Fruit fly (Drosophila melanogaster) whole organism, embryonic: ENCODE measurements around the gene Kat60.

ENCODE experiments used
- Adf1 ChIP-seq: fragments of 200-800 bp; sonication (Bioruptor generic); IDR thresholded peaks from 2 replicates; pipeline ENCODE4 v1.3.6; 2022; ENCODE audit warnings: missing biosample characterization, missing genetic modification characterization
- Atf3 ChIP-seq: fragments of 200-800 bp; sonication (Bioruptor generic); optimal IDR thresholded peaks from 3 replicates; lab custom pipeline; 2016; ENCODE audit warnings: missing biosample characterization, missing genetic modification characterization
- Bgb ChIP-seq: fragments of 200-800 bp; sonication (Bioruptor generic); IDR thresholded peaks from 2 replicates; pipeline ENCODE4 v1.3.6; 2022; ENCODE audit warnings: missing biosample characterization, missing genetic modification characterization; ENCODE audit not compliant: partially characterized antibody
- CG10959 ChIP-seq: fragments of 200-800 bp; sonication (Bioruptor generic); IDR thresholded peaks from 2 replicates; pipeline ENCODE4 v1.3.6; 2022; ENCODE audit warnings: missing biosample characterization, missing genetic modification characterization
- CG13296 ChIP-seq: fragments of 200-800 bp; sonication (Bioruptor generic); optimal IDR thresholded peaks from 3 replicates; lab custom pipeline; 2018; ENCODE audit warnings: missing biosample characterization, mild to moderate bottlenecking, missing genetic modification characterization
- CG14667 ChIP-seq: fragments of 200-800 bp; sonication (Bioruptor generic); IDR thresholded peaks from 2 replicates; pipeline ENCODE4 v1.3.6; 2022; ENCODE audit warnings: missing biosample characterization, missing genetic modification characterization
- CG15073 ChIP-seq: fragments of 200-800 bp; sonication (Bioruptor generic); optimal IDR thresholded peaks from 2 replicates; lab custom pipeline; 2016; ENCODE audit warnings: missing biosample characterization, missing genetic modification characterization
- CG15601 ChIP-seq: fragments of 200-800 bp; sonication (Bioruptor generic); optimal IDR thresholded peaks from 3 replicates; lab custom pipeline; 2019; ENCODE audit warnings: missing biosample characterization, mild to moderate bottlenecking, missing genetic modification characterization, moderate library complexity
- CG16813 ChIP-seq: fragments of 200-800 bp; sonication (Bioruptor generic); IDR thresholded peaks from 3 replicates; pipeline ENCODE4 v1.3.6; 2022; ENCODE audit warnings: missing biosample characterization, missing genetic modification characterization; ENCODE audit not compliant: partially characterized antibody
- CG17328 ChIP-seq: fragments of 200-800 bp; sonication (Bioruptor generic); IDR thresholded peaks from 2 replicates; pipeline ENCODE4 v1.3.6; 2022; ENCODE audit warnings: missing biosample characterization, missing genetic modification characterization
- CG17829 ChIP-seq: fragments of 200-800 bp; optimal IDR thresholded peaks from 2 replicates; lab custom pipeline; 2019; ENCODE audit warnings: missing biosample characterization, mild to moderate bottlenecking, missing genetic modification characterization, moderate library complexity
- CG1792 ChIP-seq: fragments of 200-800 bp; sonication (Bioruptor generic); optimal IDR thresholded peaks from 2 replicates; lab custom pipeline; 2016; ENCODE audit warnings: missing biosample characterization, missing genetic modification characterization
- CG2129 ChIP-seq: fragments of 200-800 bp; sonication (Bioruptor generic); IDR thresholded peaks from 2 replicates; pipeline ENCODE4 v1.3.6; 2022; ENCODE audit warnings: missing biosample characterization, missing genetic modification characterization; ENCODE audit not compliant: partially characterized antibody
- CG2712 ChIP-seq: fragments of 200-800 bp; optimal IDR thresholded peaks from 3 replicates; lab custom pipeline; 2019; ENCODE audit warnings: missing biosample characterization, mild to moderate bottlenecking, missing genetic modification characterization, moderate library complexity
- CG30403 ChIP-seq: fragments of 200-800 bp; sonication (Bioruptor generic); optimal IDR thresholded peaks from 3 replicates; lab custom pipeline; 2016; ENCODE audit warnings: missing biosample characterization, missing genetic modification characterization
- CG42726 ChIP-seq: fragments of 200-800 bp; sonication (Bioruptor generic); IDR thresholded peaks from 2 replicates; pipeline ENCODE4 v1.3.6; 2022; ENCODE audit warnings: missing biosample characterization, missing genetic modification characterization; ENCODE audit not compliant: partially characterized antibody
- CG8089 ChIP-seq: fragments of 200-800 bp; sonication (Bioruptor generic); optimal IDR thresholded peaks from 3 replicates; lab custom pipeline; 2016; ENCODE audit warnings: missing biosample characterization, missing genetic modification characterization
- D ChIP-seq, 2 experiments: fragments of 200-800 bp in 1 of 2; fragments of >200 bp in 1 of 2; sonication (Bioruptor generic) in 1 of 2; optimal IDR thresholded peaks; 2 replicates in 1 of 2; 3 replicates in 1 of 2; lab custom pipeline; 2017; ENCODE audit warnings: mild to moderate bottlenecking in 1 of 2, missing biosample characterization in 1 of 2, missing genetic modification characterization in 1 of 2, missing genetic modification reagents in 1 of 2
- ERR ChIP-seq: fragments of 200-800 bp; sonication (Bioruptor generic); optimal IDR thresholded peaks from 2 replicates; lab custom pipeline; 2016; ENCODE audit warnings: missing biosample characterization, missing genetic modification characterization
- Fer1 ChIP-seq: fragments of 200-800 bp; sonication (Bioruptor generic); optimal IDR thresholded peaks from 2 replicates; lab custom pipeline; 2017; ENCODE audit warnings: missing biosample characterization, mild to moderate bottlenecking, missing genetic modification characterization
- HLH54F ChIP-seq: fragments of 200-800 bp; sonication (Bioruptor generic); optimal IDR thresholded peaks from 3 replicates; lab custom pipeline; 2016; ENCODE audit warnings: missing biosample characterization, missing genetic modification characterization
- Hr39 ChIP-seq: fragments of >200 bp; optimal IDR thresholded peaks from 2 replicates; lab custom pipeline; 2017
- Lpt ChIP-seq: fragments of >200 bp; optimal IDR thresholded peaks from 2 replicates; lab custom pipeline; 2018; ENCODE audit warnings: missing biosample characterization, missing genetic modification characterization
- NK7.1 ChIP-seq: fragments of 200-800 bp; sonication (Bioruptor generic); optimal IDR thresholded peaks from 3 replicates; lab custom pipeline; 2016; ENCODE audit warnings: missing biosample characterization, missing genetic modification characterization
- Stat92E ChIP-seq, 3 experiments: fragments of >200 bp in 2 of 3; fragments of 200-800 bp in 1 of 3; sonication (Bioruptor generic) in 1 of 3; optimal IDR thresholded peaks; 2 replicates each; lab custom pipeline; 2017 to 2019; ENCODE audit warnings: missing biosample characterization in 3 of 3, missing genetic modification characterization in 3 of 3, mild to moderate bottlenecking in 1 of 3, moderate library complexity in 1 of 3
- Vsx1 ChIP-seq: fragments of 200-800 bp; sonication (Bioruptor generic); optimal IDR thresholded peaks from 2 replicates; lab custom pipeline; 2017; ENCODE audit warnings: missing biosample characterization, mild to moderate bottlenecking, missing genetic modification characterization, missing genetic modification reagents
- bab2 ChIP-seq: fragments of 200-800 bp; sonication (Bioruptor generic); optimal IDR thresholded peaks from 2 replicates; lab custom pipeline; 2016; ENCODE audit warnings: missing biosample characterization, missing genetic modification characterization
- bcd ChIP-seq: fragments of 200-800 bp; sonication (Bioruptor generic); optimal IDR thresholded peaks from 2 replicates; lab custom pipeline; 2017; ENCODE audit warnings: missing biosample characterization, mild to moderate bottlenecking, missing genetic modification characterization
- bigmax ChIP-seq: fragments of 200-800 bp; sonication (Bioruptor generic); optimal IDR thresholded peaks from 2 replicates; lab custom pipeline; 2018; ENCODE audit warnings: missing biosample characterization, mild to moderate bottlenecking, missing genetic modification characterization
- chif ChIP-seq, 2 experiments: fragments of 200-800 bp; sonication (Bioruptor generic); optimal IDR thresholded peaks; 3 replicates each; lab custom pipeline; 2016; ENCODE audit warnings: missing biosample characterization in 2 of 2, missing genetic modification characterization in 2 of 2
- chinmo ChIP-seq: fragments of 200-800 bp; sonication (Bioruptor generic); IDR thresholded peaks from 4 replicates; pipeline ENCODE4 v1.3.6; 2022; ENCODE audit warnings: missing biosample characterization, missing genetic modification characterization; ENCODE audit not compliant: partially characterized antibody
- chm ChIP-seq: fragments of 200-800 bp; sonication (Bioruptor generic); IDR thresholded peaks from 2 replicates; pipeline ENCODE4 v1.3.6; 2022; ENCODE audit warnings: missing biosample characterization, missing genetic modification characterization
- cwo ChIP-seq: fragments of 200-800 bp; sonication (Bioruptor generic); optimal IDR thresholded peaks from 3 replicates; lab custom pipeline; 2017; ENCODE audit warnings: missing biosample characterization, missing genetic modification characterization, mild to moderate bottlenecking, moderate library complexity, missing genetic modification reagents
- da ChIP-seq: fragments of 200-800 bp; sonication (Bioruptor generic); optimal IDR thresholded peaks from 2 replicates; lab custom pipeline; 2016; ENCODE audit warnings: missing biosample characterization, missing genetic modification characterization
- dan ChIP-seq: fragments of 200-800 bp; sonication (Bioruptor generic); IDR thresholded peaks from 2 replicates; pipeline ENCODE4 v1.3.6; 2022; ENCODE audit warnings: missing biosample characterization, missing genetic modification characterization
- dimm ChIP-seq: fragments of 200-800 bp; sonication (Bioruptor generic); IDR thresholded peaks from 2 replicates; pipeline ENCODE4 v1.3.6; 2022; ENCODE audit warnings: missing biosample characterization, missing genetic modification characterization
- fd3F ChIP-seq: fragments of 200-800 bp; sonication (Bioruptor generic); optimal IDR thresholded peaks from 2 replicates; lab custom pipeline; 2018; ENCODE audit warnings: missing biosample characterization, mild to moderate bottlenecking, missing genetic modification characterization, moderate library complexity
- grn ChIP-seq: fragments of 200-800 bp; sonication (Bioruptor generic); optimal IDR thresholded peaks from 3 replicates; lab custom pipeline; 2017; ENCODE audit warnings: missing biosample characterization, missing genetic modification characterization
- hth ChIP-seq: fragments of >200 bp; optimal IDR thresholded peaks from 2 replicates; lab custom pipeline; 2017; ENCODE audit warnings: inconsistent platforms
- jumu ChIP-seq: fragments of 200-800 bp; sonication (Bioruptor generic); optimal IDR thresholded peaks from 3 replicates; lab custom pipeline; 2016; ENCODE audit warnings: missing biosample characterization, missing genetic modification characterization
- nerfin-1 ChIP-seq: fragments of 200-800 bp; sonication (Bioruptor generic); optimal IDR thresholded peaks from 3 replicates; lab custom pipeline; 2019; ENCODE audit warnings: missing biosample characterization, mild to moderate bottlenecking, missing genetic modification characterization, moderate library complexity
- nerfin-2 ChIP-seq: fragments of 200-800 bp; sonication (Bioruptor generic); IDR thresholded peaks from 2 replicates; pipeline ENCODE4 v1.3.6; 2022; ENCODE audit warnings: missing biosample characterization, missing genetic modification characterization; ENCODE audit not compliant: partially characterized antibody
- org-1 ChIP-seq: fragments of 200-800 bp; sonication (Bioruptor generic); optimal IDR thresholded peaks from 2 replicates; lab custom pipeline; 2017; ENCODE audit warnings: missing biosample characterization, missing genetic modification characterization
- shn ChIP-seq: fragments of 200-800 bp; sonication (Bioruptor generic); optimal IDR thresholded peaks from 3 replicates; lab custom pipeline; 2016; ENCODE audit warnings: missing biosample characterization, missing genetic modification characterization
- tll ChIP-seq, 2 experiments: fragments of 200-800 bp in 1 of 2; fragments of >200 bp in 1 of 2; sonication (Bioruptor generic) in 1 of 2; optimal IDR thresholded peaks; 2 replicates each; lab custom pipeline; 2017 to 2019; ENCODE audit warnings: missing biosample characterization in 2 of 2, missing genetic modification characterization in 2 of 2, mild to moderate bottlenecking in 1 of 2, moderate library complexity in 1 of 2
- wdn ChIP-seq: fragments of 200-800 bp; sonication (Bioruptor generic); IDR thresholded peaks from 2 replicates; pipeline ENCODE4 v1.3.6; 2022; ENCODE audit warnings: missing biosample characterization, missing genetic modification characterization
- wek ChIP-seq: fragments of 200-800 bp; sonication (Bioruptor generic); optimal IDR thresholded peaks from 3 replicates; lab custom pipeline; 2018; ENCODE audit warnings: missing biosample characterization, mild to moderate bottlenecking, missing genetic modification characterization, moderate library complexity
- zen ChIP-seq: fragments of 200-800 bp; sonication (Bioruptor generic); optimal IDR thresholded peaks from 3 replicates; lab custom pipeline; 2018; ENCODE audit warnings: missing biosample characterization, mild to moderate bottlenecking, missing genetic modification characterization, moderate library complexity

The Kat60 gene

DNA sequence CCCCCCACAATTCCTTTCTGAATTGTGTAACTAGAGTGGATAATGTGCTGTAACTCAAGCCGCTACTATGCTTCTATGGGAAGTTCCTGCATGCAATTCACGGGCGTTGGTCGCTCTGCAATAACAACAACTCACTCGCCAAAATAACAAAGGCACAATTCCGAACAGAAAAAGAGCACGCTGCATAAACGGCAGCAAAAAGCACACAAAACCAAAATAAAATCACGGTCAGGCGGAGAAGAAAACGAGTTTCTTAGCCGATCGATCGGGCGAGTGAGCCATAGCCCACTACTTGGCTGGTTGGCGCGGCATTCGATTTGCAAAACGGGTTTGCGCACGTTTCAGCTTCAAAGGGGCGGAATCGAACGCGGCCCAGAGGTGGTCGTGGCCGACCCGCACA, 18.7 kb downstream of the Kat60 start (continued):
- TF ChIP-seq tll (GFP tag; optimal IDR thresholded peaks at IDR 0.05; lab: Kevin White, UChicago), result no peak
- TF ChIP-seq org-1, result no peak
- peak; percentile 37 for TF ChIP-seq cwo
- no peak for TF ChIP-seq nerfin-2 (GFP tag; lab: Robert Waterston, UW)
- TF ChIP-seq chinmo (GFP tag; lab: Robert Waterston, UW), result peak; percentile 81; the same call in 2 of the 4 replicates
- TF ChIP-seq chm (GFP tag; lab: Robert Waterston, UW), result no peak
- TF ChIP-seq Stat92E (GFP tag; optimal IDR thresholded peaks at IDR 0.05; lab: Kevin White, UChicago), result no peak
- no peak for TF ChIP-seq Atf3 (GFP tag; lab: Kevin White, UChicago)
- no peak for TF ChIP-seq Hr39 (lab: Kevin White, UChicago)
- TF ChIP-seq CG42726 (GFP tag; lab: Robert Waterston, UW), result no peak
- no peak for TF ChIP-seq dimm (GFP tag; lab: Robert Waterston, UW)
- no peak for TF ChIP-seq chif (GFP tag; optimal IDR thresholded peaks at IDR 0.05; lab: Kevin White, UChicago)
- TF ChIP-seq dan (GFP tag; lab: Robert Waterston, UW), result no peak
- no peak for TF ChIP-seq CG2712 (tag; lab: Kevin White, UChicago)
- no peak for TF ChIP-seq Fer1 (GFP tag; lab: Kevin White, UChicago)
- TF ChIP-seq CG17328, result 0 out of 2 replicates have a peak, but pooled peaks have one; percentile 34

DNA sequence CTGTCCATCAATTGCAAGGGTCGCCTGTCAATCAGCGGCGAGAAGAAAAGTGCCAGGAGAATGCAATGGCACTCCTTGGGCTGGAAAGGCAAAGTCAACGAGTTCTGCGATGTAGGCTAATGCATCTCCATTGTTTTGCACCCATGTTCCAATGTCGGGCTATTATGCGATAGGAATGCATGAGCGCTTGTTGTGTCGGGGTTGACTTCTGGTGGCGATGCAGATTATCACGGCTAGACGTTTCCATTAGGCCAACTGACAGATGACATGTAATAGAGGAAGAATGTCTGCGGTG, 19.3 kb downstream of the Kat60 start:
- no peak for TF ChIP-seq nerfin-1 (tag; lab: Kevin White, UChicago)
- TF ChIP-seq bigmax (GFP tag; lab: Kevin White, UChicago), result no peak
- peak; percentile 41 for TF ChIP-seq hth
- peak in 1 of 2 experiments; percentile 87 for TF ChIP-seq tll (GFP tag; optimal IDR thresholded peaks at IDR 0.05; lab: Kevin White, UChicago)
- TF ChIP-seq CG16813 (GFP tag; lab: Robert Waterston, UW), result no peak
- TF ChIP-seq CG2129, result no peak
- TF ChIP-seq zen (tag; lab: Kevin White, UChicago), result peak; percentile 11
- TF ChIP-seq NK7.1 (GFP tag; lab: Kevin White, UChicago), result no peak
- no peak for TF ChIP-seq ERR
- TF ChIP-seq wdn, result no peak
- TF ChIP-seq CG15073, result no peak
- no peak for TF ChIP-seq grn
- TF ChIP-seq D (optimal IDR thresholded peaks at IDR 0.05; lab: Kevin White, UChicago), result peak; percentile 87
- TF ChIP-seq D (GFP tag; optimal IDR thresholded peaks at IDR 0.05; lab: Kevin White, UChicago), result no peak
- no peak for TF ChIP-seq Bgb
- no peak for TF ChIP-seq da
- no peak for TF ChIP-seq chif (GFP tag; optimal IDR thresholded peaks at IDR 0.05; lab: Kevin White, UChicago)
- TF ChIP-seq CG30403 (GFP tag; lab: Kevin White, UChicago), result no peak

DNA sequence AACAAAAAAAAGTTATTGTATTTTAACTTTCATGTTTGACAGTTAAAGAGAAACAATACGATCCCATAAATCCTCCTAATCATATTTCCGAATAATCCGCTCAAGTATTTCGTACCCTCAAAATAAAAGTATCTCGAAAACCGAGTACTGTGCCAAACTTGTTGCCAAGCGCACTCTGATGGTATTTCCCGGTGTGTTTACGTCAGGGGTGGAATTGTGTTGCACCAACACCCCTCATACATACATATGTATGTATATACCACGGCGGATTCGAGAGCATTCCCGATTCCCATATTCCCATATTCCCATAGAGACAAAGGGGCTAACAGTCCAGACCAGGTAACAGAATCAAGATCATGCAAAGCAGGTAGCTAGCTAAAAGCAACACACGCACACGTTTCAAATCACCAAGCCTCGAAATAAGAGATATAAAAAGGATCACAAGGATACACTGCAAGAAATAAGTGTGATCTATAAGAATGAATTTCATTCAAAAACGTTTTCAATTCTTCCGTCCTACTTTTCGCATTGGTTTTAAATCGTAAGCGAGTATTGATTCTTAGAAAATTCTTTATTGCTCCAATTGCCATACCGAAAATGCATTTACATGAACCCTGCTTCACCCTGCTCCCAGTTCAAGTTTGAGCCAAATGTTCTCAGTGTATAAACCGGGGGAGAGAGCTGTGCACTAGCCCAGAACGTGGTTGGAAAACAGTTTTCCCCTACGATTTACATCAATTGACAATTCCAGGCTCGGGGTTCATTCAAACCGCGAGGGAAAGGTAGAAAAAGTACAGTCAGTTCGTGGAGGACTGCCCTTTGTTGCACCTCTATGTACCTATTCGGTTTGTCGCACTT, 19.9 kb downstream of the Kat60 start:
- no peak for TF ChIP-seq CG13296
- TF ChIP-seq CG14667 (GFP tag; lab: Robert Waterston, UW), result peak; percentile 32; the same call in 1 of the 2 replicates
- peak; percentile 65 for TF ChIP-seq CG15601 (tag; lab: Kevin White, UChicago)
- peak; percentile 46 for TF ChIP-seq wek (GFP tag; lab: Kevin White, UChicago)
- peak; percentile 75 for TF ChIP-seq bab2 (GFP tag; lab: Kevin White, UChicago)
- peak; percentile 40 for TF ChIP-seq HLH54F (GFP tag; lab: Kevin White, UChicago)
- TF ChIP-seq CG17829 (tag; lab: Kevin White, UChicago), result peak; percentile 94
- no peak for TF ChIP-seq fd3F (GFP tag; lab: Kevin White, UChicago)
- peak in 1 of 3 experiments; percentile 92 for TF ChIP-seq Stat92E (GFP tag; optimal IDR thresholded peaks at IDR 0.05; lab: Kevin White, UChicago)
- TF ChIP-seq Lpt (GFP tag; lab: Kevin White, UChicago), result peak; percentile 5
- TF ChIP-seq bcd (GFP tag; lab: Kevin White, UChicago), result peak; percentile 37
- TF ChIP-seq Vsx1 (GFP tag; lab: Kevin White, UChicago), result peak; percentile 34
- peak; percentile 93 for TF ChIP-seq CG10959 (GFP tag; lab: Robert Waterston, UW)
- peak; percentile 83 for TF ChIP-seq shn (GFP tag; lab: Kevin White, UChicago)
- peak; percentile 69 for TF ChIP-seq CG1792 (GFP tag; lab: Kevin White, UChicago)
- TF ChIP-seq jumu (GFP tag; lab: Kevin White, UChicago), result peak; percentile 84
- no peak for TF ChIP-seq Adf1 (GFP tag; lab: Robert Waterston, UW)
- peak; percentile 74 for TF ChIP-seq CG8089 (GFP tag; lab: Kevin White, UChicago)
